Worm (Caenorhabditis elegans): ENCODE measurements around the gene nhr-30.

nhr-30 gene

DNA sequence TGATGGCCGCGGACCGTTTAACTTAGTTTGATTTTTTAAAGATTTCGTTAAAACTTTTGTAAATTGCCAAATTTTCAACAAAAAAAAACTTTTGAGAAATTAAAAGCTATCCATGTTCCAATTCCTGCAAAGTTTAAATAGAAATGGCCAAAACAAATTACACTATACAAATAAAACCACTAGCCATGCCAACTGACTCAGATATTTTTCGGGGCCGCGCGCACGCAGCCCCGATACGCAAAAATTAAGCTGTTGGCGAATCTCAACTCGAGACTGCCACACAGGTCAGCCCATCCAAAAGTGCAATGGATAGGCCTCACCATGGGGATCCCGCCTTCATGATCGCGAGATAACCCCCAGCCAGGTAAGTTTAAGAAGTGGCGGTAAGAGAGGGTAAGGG lies 41.7 kb downstream of the nhr-30 start:
- TF ChIP-seq sea-1 (GFP tag; conservative IDR thresholded peaks at IDR 0.05) = 0 out of 2 replicates have a peak, but pooled peaks have one; percentile 60
- 0 out of 2 replicates have a peak, but pooled peaks have one; percentile 47 for TF ChIP-seq pes-1 (GFP tag; IDR thresholded peaks at IDR 0.05)

DNA sequence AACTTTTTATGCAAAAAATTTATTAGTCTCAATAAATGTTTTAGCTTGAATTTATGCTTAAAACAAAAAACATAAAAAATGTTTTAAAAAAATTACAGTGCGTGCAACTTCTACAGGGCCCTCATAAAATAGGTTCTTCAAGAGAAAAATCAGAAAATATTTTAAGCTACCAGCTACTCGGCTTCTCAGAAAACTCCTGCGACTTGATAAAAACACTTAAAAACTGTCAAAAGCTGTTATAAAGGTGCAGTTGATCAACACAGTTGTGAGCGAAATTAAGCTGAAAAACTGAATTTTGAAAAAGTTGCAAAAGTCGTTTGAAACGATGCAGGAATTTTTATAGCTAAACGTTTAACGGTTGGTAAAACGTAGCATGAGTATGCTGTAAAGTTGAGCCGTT lies 43.8 kb downstream of the nhr-30 start:
- no peak for TF ChIP-seq ets-7 (tag; optimal IDR thresholded peaks at IDR 0.05)
- TF ChIP-seq tra-4 (tag; optimal IDR thresholded peaks at IDR 0.05) = no peak
- TF ChIP-seq scrt-1 (GFP tag; IDR thresholded peaks at IDR 0.05) = no peak
- no peak for TF ChIP-seq F13C5.2 (tag; optimal IDR thresholded peaks at IDR 0.05)
- no peak for TF ChIP-seq tbx-37 (GFP tag; conservative IDR thresholded peaks at IDR 0.05)
- TF ChIP-seq flt-1 (GFP tag; IDR thresholded peaks at IDR 0.05) = no peak; the same call in 1 of the 2 replicates
- peak; percentile 27; the same call in 1 of the 2 replicates for TF ChIP-seq tbx-11 (GFP tag; IDR thresholded peaks at IDR 0.05)
- no peak for TF ChIP-seq aly-1 (tag; optimal IDR thresholded peaks at IDR 0.05)
- TF ChIP-seq sea-1 (GFP tag; conservative IDR thresholded peaks at IDR 0.05) = peak; percentile 95
- no peak for TF ChIP-seq ceh-13 (GFP tag; optimal IDR thresholded peaks at IDR 0.05)
- TF ChIP-seq pes-1 (GFP tag; IDR thresholded peaks at IDR 0.05) = 0 out of 2 replicates have a peak, but pooled peaks have one; percentile 39
- TF ChIP-seq ceh-36 (tag; optimal IDR thresholded peaks at IDR 0.05) = no peak
- TF ChIP-seq hnd-1 (tag; optimal IDR thresholded peaks at IDR 0.05) = peak; percentile 54
- peak; percentile 94 for TF ChIP-seq ama-1 (optimal IDR thresholded peaks at IDR 0.05)

DNA sequence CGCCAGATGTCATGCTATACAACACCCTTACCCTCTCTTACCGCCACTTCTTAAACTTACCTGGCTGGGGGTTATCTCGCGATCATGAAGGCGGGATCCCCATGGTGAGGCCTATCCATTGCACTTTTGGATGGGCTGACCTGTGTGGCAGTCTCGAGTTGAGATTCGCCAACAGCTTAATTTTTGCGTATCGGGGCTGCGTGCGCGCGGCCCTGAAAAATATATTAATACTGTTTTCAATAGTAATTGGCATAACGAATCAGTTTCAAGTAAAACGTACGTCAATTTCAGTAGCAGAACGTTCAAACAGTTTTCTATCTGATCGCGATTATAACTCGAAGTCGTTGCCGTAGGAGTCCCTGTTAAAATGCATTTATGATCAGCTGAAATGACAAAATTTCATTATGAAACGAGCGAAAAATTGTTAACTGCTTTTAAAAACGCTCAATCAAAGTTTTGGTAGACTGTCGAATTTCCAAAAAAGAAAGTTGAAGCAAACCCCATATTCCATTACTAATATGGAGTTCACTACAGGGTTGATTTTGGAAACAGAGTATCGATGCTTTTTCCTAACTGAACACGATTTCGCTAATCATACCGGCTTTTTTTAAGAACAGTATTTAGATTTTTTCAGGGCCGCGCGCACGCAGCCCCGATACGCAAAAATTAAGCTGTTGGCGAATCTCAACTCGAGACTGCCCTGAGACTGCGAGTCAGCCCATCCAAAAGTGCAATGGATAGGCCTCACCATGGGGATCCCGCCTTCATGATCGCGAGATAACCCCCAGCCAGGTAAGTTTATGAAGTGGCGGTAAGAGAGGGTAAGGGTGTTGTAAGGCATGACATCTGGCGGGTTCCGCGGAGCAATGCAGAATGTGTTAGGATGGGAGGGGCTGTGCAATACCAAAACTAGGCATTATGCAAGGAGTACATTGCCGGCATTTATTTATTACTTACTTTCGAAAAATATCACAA lies 46.1 kb downstream of the nhr-30 start:
- TF ChIP-seq hmg-4 (GFP tag; optimal IDR thresholded peaks at IDR 0.05) (peak; percentile 0), sea-1 (GFP tag; conservative IDR thresholded peaks at IDR 0.05) (0 out of 2 replicates have a peak, but pooled peaks have one; percentile 20), scrt-1 (GFP tag; IDR thresholded peaks at IDR 0.05) (peak; percentile 60; the same call in 1 of the 2 replicates)

DNA sequence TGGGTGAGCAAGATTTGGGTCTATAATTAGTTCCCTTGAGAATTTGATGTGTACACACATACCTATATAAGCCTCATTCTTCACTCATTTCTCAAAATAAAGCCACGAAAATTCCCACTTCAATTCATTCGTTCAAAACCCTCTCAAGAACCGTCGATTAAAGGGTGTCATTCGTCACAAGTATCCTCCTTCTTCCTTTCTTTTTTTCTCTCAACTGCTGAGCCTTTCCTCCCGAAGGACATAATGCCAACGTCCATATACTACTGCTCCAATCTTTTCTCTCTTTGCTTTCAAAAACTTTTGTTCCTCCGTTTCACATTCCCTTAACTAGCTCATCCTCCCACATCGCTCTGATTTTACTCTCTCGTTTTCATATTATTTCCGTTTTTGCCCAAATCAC lies 47.2 kb downstream of the nhr-30 start, which contains the start of gene T27E4.1:
TSS of gene T27E4.1 (plus strand) at position 137 of the 400 bp plus-strand sequence.
- TF ChIP-seq tbx-37 (GFP tag; conservative IDR thresholded peaks at IDR 0.05) (no peak), ceh-36 (tag; optimal IDR thresholded peaks at IDR 0.05) (no peak), B0310.2 (tag; optimal IDR thresholded peaks at IDR 0.05) (no peak), hnd-1 (tag; optimal IDR thresholded peaks at IDR 0.05) (no peak), ceh-13 (GFP tag; optimal IDR thresholded peaks at IDR 0.05) (no peak), flt-1 (GFP tag; IDR thresholded peaks at IDR 0.05) (no peak), ama-1 (optimal IDR thresholded peaks at IDR 0.05) (no peak), hmg-4 (GFP tag; optimal IDR thresholded peaks at IDR 0.05) (no peak), ets-7 (tag; optimal IDR thresholded peaks at IDR 0.05) (no peak), tbx-11 (GFP tag; IDR thresholded peaks at IDR 0.05) (no peak), tra-4 (tag; optimal IDR thresholded peaks at IDR 0.05) (no peak), sea-1 (GFP tag; conservative IDR thresholded peaks at IDR 0.05) (no peak), hmbx-1 (tag; optimal IDR thresholded peaks at IDR 0.05) (no peak), pes-1 (GFP tag; IDR thresholded peaks at IDR 0.05) (no peak), scrt-1 (GFP tag; IDR thresholded peaks at IDR 0.05) (no peak), F13C5.2 (tag; optimal IDR thresholded peaks at IDR 0.05) (no peak), aly-1 (tag; optimal IDR thresholded peaks at IDR 0.05) (no peak)

DNA sequence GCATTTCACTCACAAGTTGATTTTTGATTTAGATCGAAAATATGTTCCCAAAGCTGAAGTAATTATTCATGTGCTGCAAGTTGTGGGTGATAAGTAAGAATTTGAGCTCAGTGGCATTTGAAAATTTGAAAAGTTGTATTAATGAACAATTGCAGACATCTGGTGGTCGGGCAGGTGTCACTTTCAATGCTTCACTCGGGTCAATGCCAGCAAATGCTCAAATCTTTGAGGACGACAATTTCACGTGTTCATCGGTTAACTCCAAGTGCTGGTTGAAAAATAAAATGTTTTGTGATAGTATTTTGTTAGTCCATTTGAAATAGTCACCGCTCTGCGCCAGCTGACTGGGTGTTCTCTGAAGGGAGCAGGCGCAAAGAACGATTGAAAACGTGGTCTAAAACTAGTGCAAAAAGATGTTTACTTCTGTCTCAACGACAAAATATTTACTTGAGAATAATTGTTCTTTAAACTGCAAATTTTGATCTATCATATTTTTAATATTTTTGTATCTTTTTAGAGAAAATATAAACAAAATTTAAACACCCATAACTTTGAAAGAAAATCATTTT lies 49.2 kb downstream of the nhr-30 start:
- no peak for TF ChIP-seq sea-1 (GFP tag; conservative IDR thresholded peaks at IDR 0.05)
- no peak for TF ChIP-seq ets-7 (tag; optimal IDR thresholded peaks at IDR 0.05)
- TF ChIP-seq hnd-1 (tag; optimal IDR thresholded peaks at IDR 0.05) = no peak

DNA sequence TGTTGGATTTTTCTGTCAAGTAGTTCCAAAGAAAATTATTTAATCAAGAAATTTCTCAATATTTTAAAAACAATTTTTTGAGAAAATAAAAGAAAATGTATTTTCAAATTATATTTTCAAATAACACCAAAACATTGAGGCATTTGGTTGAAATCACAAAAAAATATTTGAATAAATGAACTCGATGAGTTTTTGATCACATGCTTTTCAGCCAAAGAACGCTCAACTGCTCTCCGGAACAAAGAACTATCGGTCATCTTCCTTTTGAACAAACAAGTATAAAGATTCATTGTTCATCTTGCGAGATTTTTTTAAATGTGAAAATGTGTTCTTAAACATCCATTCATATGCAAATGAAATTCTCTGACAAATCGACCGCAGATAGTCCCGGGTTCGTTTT lies 50.0 kb downstream of the nhr-30 start:
- TF ChIP-seq F13C5.2 (tag; optimal IDR thresholded peaks at IDR 0.05) (no peak), tra-4 (tag; optimal IDR thresholded peaks at IDR 0.05) (no peak), hmg-4 (GFP tag; optimal IDR thresholded peaks at IDR 0.05) (no peak), sea-1 (GFP tag; conservative IDR thresholded peaks at IDR 0.05) (no peak), hmbx-1 (tag; optimal IDR thresholded peaks at IDR 0.05) (no peak), B0310.2 (tag; optimal IDR thresholded peaks at IDR 0.05) (no peak), aly-1 (tag; optimal IDR thresholded peaks at IDR 0.05) (no peak), tbx-37 (GFP tag; conservative IDR thresholded peaks at IDR 0.05) (no peak), hnd-1 (tag; optimal IDR thresholded peaks at IDR 0.05) (no peak), ceh-13 (GFP tag; optimal IDR thresholded peaks at IDR 0.05) (no peak), pes-1 (GFP tag; IDR thresholded peaks at IDR 0.05) (no peak), ets-7 (tag; optimal IDR thresholded peaks at IDR 0.05) (no peak), scrt-1 (GFP tag; IDR thresholded peaks at IDR 0.05) (no peak), tbx-11 (GFP tag; IDR thresholded peaks at IDR 0.05) (no peak), ceh-36 (tag; optimal IDR thresholded peaks at IDR 0.05) (no peak), ama-1 (optimal IDR thresholded peaks at IDR 0.05) (no peak), flt-1 (GFP tag; IDR thresholded peaks at IDR 0.05) (no peak)

DNA sequence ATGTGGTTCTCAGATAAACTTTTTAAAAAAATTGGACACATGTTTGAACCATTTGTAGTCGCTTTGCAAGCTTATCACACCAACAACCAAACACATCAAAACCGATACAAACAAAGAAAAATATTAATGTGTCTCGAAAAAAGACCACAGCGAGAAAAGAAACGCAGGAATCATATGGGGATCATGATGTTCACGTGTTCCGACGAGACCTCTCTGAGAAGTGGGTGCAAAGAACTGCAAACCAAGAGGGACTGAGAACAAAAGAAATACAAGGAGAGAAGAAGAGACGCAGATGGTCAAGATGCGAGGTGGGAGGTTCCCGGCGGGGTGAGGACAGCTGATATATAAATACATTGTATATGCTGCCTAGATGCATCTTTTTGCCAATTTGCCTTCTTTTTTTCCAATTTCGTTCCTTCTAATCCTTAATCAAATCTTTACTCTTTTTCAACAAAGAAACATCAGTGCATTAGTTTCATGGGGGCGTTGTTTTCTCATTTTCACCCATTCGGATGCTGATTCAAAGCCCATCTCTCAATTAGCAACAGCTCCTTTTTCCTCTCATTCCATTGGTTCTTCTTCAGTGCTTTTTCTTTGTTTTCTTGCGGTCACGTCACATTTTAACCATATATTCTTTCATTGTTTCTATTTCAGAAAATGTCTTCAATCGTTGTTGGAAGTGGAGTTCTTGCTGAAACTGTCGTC lies 50.8 kb downstream of the nhr-30 start, which contains the start of gene F21C10.10:
TSS of gene F21C10.10 (plus strand) at position 655 of the 705 bp plus-strand sequence.
- peak; percentile 24 for TF ChIP-seq aly-1 (tag; optimal IDR thresholded peaks at IDR 0.05)
- no peak for TF ChIP-seq hmg-4 (GFP tag; optimal IDR thresholded peaks at IDR 0.05)
- peak; percentile 30 for TF ChIP-seq F13C5.2 (tag; optimal IDR thresholded peaks at IDR 0.05)

All from whole organism, early embryonic.